Fruit fly (Drosophila melanogaster) whole organism, adult: ENCODE measurements around the gene CG14107.

Source experiments
- CG14711 ChIP-seq: fragments of 200-800 bp; sonication (Bioruptor generic); optimal IDR thresholded peaks from 2 replicates; lab custom pipeline; 2018; ENCODE audit warnings: missing biosample characterization, mild to moderate bottlenecking, missing genetic modification characterization, moderate library complexity
- CG33017 ChIP-seq: fragments of 200-800 bp; sonication (Bioruptor generic); optimal IDR thresholded peaks from 2 replicates; lab custom pipeline; 2018; ENCODE audit warnings: missing biosample characterization, mild to moderate bottlenecking, missing genetic modification characterization, moderate library complexity
- CG7045 ChIP-seq: fragments of 200-800 bp; sonication (Bioruptor generic); optimal IDR thresholded peaks from 2 replicates; lab custom pipeline; 2017; ENCODE audit warnings: missing biosample characterization, mild to moderate bottlenecking, missing genetic modification characterization
- CG7101 ChIP-seq: fragments of 200-800 bp; sonication (Bioruptor generic); optimal IDR thresholded peaks from 2 replicates; lab custom pipeline; 2018; ENCODE audit warnings: missing biosample characterization, mild to moderate bottlenecking, missing genetic modification characterization, moderate library complexity
- Mnt ChIP-seq: fragments of 200-800 bp; sonication (Bioruptor generic); optimal IDR thresholded peaks from 2 replicates; lab custom pipeline; 2016; ENCODE audit warnings: missing biosample characterization, mild to moderate bottlenecking, missing genetic modification characterization
- bab1 ChIP-seq: fragments of 200-800 bp; sonication (Bioruptor generic); optimal IDR thresholded peaks from 3 replicates; lab custom pipeline; 2019; ENCODE audit warnings: missing biosample characterization, mild to moderate bottlenecking, missing genetic modification characterization, moderate library complexity
- cnc ChIP-seq, 2 experiments: fragments of >200 bp; optimal IDR thresholded peaks; 2 replicates each; lab custom pipeline; 2017
- kay ChIP-seq: fragments of 200-800 bp; sonication (Bioruptor generic); peaks from one replicate; lab custom pipeline; 2016; ENCODE audit warnings: missing biosample characterization, missing genetic modification characterization, borderline replicate concordance
- toe ChIP-seq: fragments of 200-800 bp; sonication (Bioruptor generic); optimal IDR thresholded peaks from 2 replicates; lab custom pipeline; 2016; ENCODE audit warnings: missing biosample characterization, missing genetic modification characterization

DNA sequence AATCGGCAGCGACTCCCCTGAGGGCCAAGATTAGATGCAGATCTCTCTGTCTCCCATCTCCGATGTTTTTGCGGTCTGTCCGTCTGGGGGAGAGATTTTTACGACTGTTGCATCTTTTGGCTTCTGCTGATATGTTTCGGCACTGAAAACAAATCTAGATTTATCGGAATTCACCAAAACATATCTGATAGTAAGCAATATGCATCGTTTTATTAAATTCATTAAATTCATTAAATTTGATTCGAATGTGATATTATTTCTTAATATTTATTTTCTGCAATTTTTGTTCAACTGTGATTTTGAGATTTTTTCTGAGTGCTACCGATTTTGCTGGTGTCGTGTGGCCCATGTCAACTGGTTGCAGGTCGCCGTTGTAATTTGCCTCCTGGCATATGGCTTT lies 12.4 kb upstream of the CG14107 start:
- no peak for TF ChIP-seq kay (GFP tag; lab: Kevin White, UChicago)
- TF ChIP-seq CG14711 (tag; lab: Kevin White, UChicago), result no peak
- no peak for TF ChIP-seq bab1
- no peak for TF ChIP-seq toe (GFP tag; lab: Kevin White, UChicago)
- no peak for TF ChIP-seq cnc (optimal IDR thresholded peaks at IDR 0.05; lab: Kevin White, UChicago)
- no peak for TF ChIP-seq CG7101 (tag; lab: Kevin White, UChicago)
- no peak for TF ChIP-seq CG33017 (tag; lab: Kevin White, UChicago)
- TF ChIP-seq Mnt (GFP tag; lab: Kevin White, UChicago), result no peak
- no peak for TF ChIP-seq CG7045 (GFP tag; lab: Kevin White, UChicago)
